Worm (Caenorhabditis elegans) whole organism, L1 larva: ENCODE measurements around the gene F46G11.4.

Experiments
- C04F5.9 ChIP-seq: sonication (generic microtip); optimal IDR thresholded peaks from 2 replicates; lab custom pipeline; 2016; ENCODE audit warnings: missing genetic modification characterization, missing compliant biosample characterization
- C34B4.2 ChIP-seq: sonication (generic microtip); optimal IDR thresholded peaks from 2 replicates; lab custom pipeline; 2017; ENCODE audit warnings: mild to moderate bottlenecking, missing genetic modification characterization, missing compliant biosample characterization
- alr-1 ChIP-seq: fragments of 200-800 bp; sonication (Bioruptor generic); optimal IDR thresholded peaks from 2 replicates; lab custom pipeline; 2018; ENCODE audit warnings: borderline replicate concordance, mild to moderate bottlenecking, missing genetic modification characterization, missing compliant biosample characterization
- aly-2 ChIP-seq: fragments of 150-350 bp; optimal IDR thresholded peaks from 2 replicates; lab custom pipeline; 2014; ENCODE audit warnings: missing biosample characterization, missing genetic modification characterization
- ama-1 ChIP-seq: fragments of 150-350 bp; optimal IDR thresholded peaks from 2 replicates; lab custom pipeline; 2014
- blmp-1 ChIP-seq: fragments of 150-350 bp; optimal IDR thresholded peaks from 2 replicates; lab custom pipeline; 2014; ENCODE audit warnings: missing biosample characterization, missing genetic modification characterization
- ceh-63 ChIP-seq: fragments of 200-800 bp; sonication (Bioruptor generic); optimal IDR thresholded peaks from 2 replicates; lab custom pipeline; 2018; ENCODE audit warnings: mild to moderate bottlenecking, missing genetic modification characterization, missing compliant biosample characterization
- ceh-8 ChIP-seq: fragments of 200-800 bp; sonication (Bioruptor generic); optimal IDR thresholded peaks from 2 replicates; lab custom pipeline; 2018; ENCODE audit warnings: mild to moderate bottlenecking, missing genetic modification characterization, moderate library complexity, missing compliant biosample characterization
- ceh-82 ChIP-seq, 3 experiments: fragments of 150-350 bp in 1 of 3; sonication (generic microtip) in 2 of 3; optimal IDR thresholded peaks; 2 replicates each; lab custom pipeline; 2014 to 2017; ENCODE audit warnings: missing biosample characterization in 3 of 3, missing genetic modification characterization in 3 of 3
- ceh-90 ChIP-seq: sonication (generic microtip); optimal IDR thresholded peaks from 2 replicates; lab custom pipeline; 2016; ENCODE audit warnings: missing genetic modification characterization, missing compliant biosample characterization
- ces-1 ChIP-seq: fragments of 150-350 bp; optimal IDR thresholded peaks from 2 replicates; lab custom pipeline; 2014; ENCODE audit warnings: missing biosample characterization, missing genetic modification reagents, missing genetic modification characterization
- dsc-1 ChIP-seq: sonication (generic microtip); optimal IDR thresholded peaks from 2 replicates; lab custom pipeline; 2016; ENCODE audit warnings: mild to moderate bottlenecking, missing genetic modification characterization, missing compliant biosample characterization
- efl-1 ChIP-seq, 4 experiments: fragments of 150-350 bp; optimal IDR thresholded peaks in 3 of 4; peaks in 1 of 4; 1 replicate in 1 of 4; 2 replicates in 3 of 4; lab custom pipeline; 2014; ENCODE audit warnings: missing biosample characterization in 2 of 4, missing genetic modification characterization in 2 of 4, missing genetic modification reagents in 2 of 4
- elt-2 ChIP-seq: sonication (generic microtip); optimal IDR thresholded peaks from 2 replicates; lab custom pipeline; 2016; ENCODE audit warnings: missing genetic modification characterization, mild to moderate bottlenecking, inconsistent platforms, missing compliant biosample characterization, missing genetic modification reagents
- elt-3 ChIP-seq, 6 experiments: fragments of 150-350 bp in 1 of 6; sonication (generic microtip); optimal IDR thresholded peaks; 2 replicates each; lab custom pipeline; 2017 to 2018; ENCODE audit warnings: missing biosample characterization in 6 of 6, missing genetic modification characterization in 6 of 6, inconsistent platforms in 1 of 6
- ets-5 ChIP-seq: fragments of 200-800 bp; sonication (Bioruptor generic); IDR thresholded peaks from 2 replicates; pipeline ENCODE4 v1.3.6; 2022; ENCODE audit warnings: missing genetic modification characterization, missing compliant biosample characterization
- fkh-8 ChIP-seq: sonication (generic microtip); optimal IDR thresholded peaks from 2 replicates; lab custom pipeline; 2016; ENCODE audit warnings: mild to moderate bottlenecking, missing genetic modification characterization, missing compliant biosample characterization
- fos-1 ChIP-seq: fragments of 150-350 bp; optimal IDR thresholded peaks from 2 replicates; lab custom pipeline; 2014; ENCODE audit warnings: missing biosample characterization, missing genetic modification characterization
- grh-1 ChIP-seq: fragments of 200-800 bp; sonication (Bioruptor generic); IDR thresholded peaks from 2 replicates; pipeline ENCODE4 v1.3.6; 2022; ENCODE audit warnings: missing genetic modification reagents, missing genetic modification characterization, missing compliant biosample characterization
- hpl-2 ChIP-seq: fragments of 150-350 bp; optimal IDR thresholded peaks from 2 replicates; lab custom pipeline; 2014; ENCODE audit warnings: missing biosample characterization, missing genetic modification reagents, missing genetic modification characterization
- irx-1 ChIP-seq: sonication (generic microtip); optimal IDR thresholded peaks from 2 replicates; lab custom pipeline; 2016; ENCODE audit warnings: missing genetic modification characterization, missing compliant biosample characterization
- isw-1 ChIP-seq: fragments of 200-800 bp; sonication (Bioruptor generic); IDR thresholded peaks from 2 replicates; pipeline ENCODE4 v1.3.6; 2022; ENCODE audit warnings: missing genetic modification characterization, missing compliant biosample characterization
- jun-1 ChIP-seq: fragments of 150-350 bp; optimal IDR thresholded peaks from 2 replicates; lab custom pipeline; 2014; ENCODE audit warnings: missing biosample characterization, missing genetic modification reagents, missing genetic modification characterization
- lin-13 ChIP-seq: fragments of 150-350 bp; optimal IDR thresholded peaks from 2 replicates; lab custom pipeline; 2014; ENCODE audit warnings: missing biosample characterization, missing genetic modification reagents, missing genetic modification characterization
- lin-14 ChIP-seq: fragments of 200-800 bp; sonication (Bioruptor generic); optimal IDR thresholded peaks from 2 replicates; lab custom pipeline; 2018; ENCODE audit warnings: mild to moderate bottlenecking, missing genetic modification characterization, moderate library complexity, missing compliant biosample characterization
- lin-15B ChIP-seq: fragments of 150-350 bp; sonication (generic microtip); optimal IDR thresholded peaks from 3 replicates; lab custom pipeline; 2014; ENCODE audit warnings: missing biosample characterization, missing genetic modification characterization
- lin-35 ChIP-seq, 2 experiments: fragments of 150-350 bp; optimal IDR thresholded peaks; 2 replicates each; lab custom pipeline; 2014; ENCODE audit warnings: missing biosample characterization in 2 of 2, missing genetic modification characterization in 2 of 2, missing genetic modification reagents in 2 of 2
- lin-39 ChIP-seq: fragments of 150-350 bp; optimal IDR thresholded peaks from 2 replicates; lab custom pipeline; 2014; ENCODE audit warnings: missing biosample characterization, missing genetic modification reagents, missing genetic modification characterization
- lir-3 ChIP-seq: sonication (generic microtip); optimal IDR thresholded peaks from 2 replicates; lab custom pipeline; 2016; ENCODE audit warnings: mild to moderate bottlenecking, missing genetic modification characterization, moderate library complexity, missing compliant biosample characterization; ENCODE audit not compliant: poor library complexity
- mab-9 ChIP-seq: fragments of 200-800 bp; sonication (Bioruptor generic); IDR thresholded peaks from 2 replicates; pipeline ENCODE4 v1.3.6; 2022; ENCODE audit warnings: missing genetic modification reagents, missing genetic modification characterization, missing compliant biosample characterization
- nhr-11 ChIP-seq: fragments of 150-350 bp; optimal IDR thresholded peaks from 2 replicates; lab custom pipeline; 2014; ENCODE audit warnings: missing biosample characterization, missing genetic modification characterization
- nhr-12 ChIP-seq: sonication (generic microtip); optimal IDR thresholded peaks from 2 replicates; lab custom pipeline; 2017; ENCODE audit warnings: missing biosample characterization, missing genetic modification characterization
- nhr-237 ChIP-seq: fragments of 150-350 bp; optimal IDR thresholded peaks from 2 replicates; lab custom pipeline; 2014; ENCODE audit warnings: missing biosample characterization, missing genetic modification characterization
- nhr-47 ChIP-seq: sonication (generic microtip); optimal IDR thresholded peaks from 2 replicates; lab custom pipeline; 2016; ENCODE audit warnings: mild to moderate bottlenecking, missing genetic modification characterization, moderate library complexity, missing compliant biosample characterization
- nhr-77 ChIP-seq: fragments of 150-350 bp; optimal IDR thresholded peaks from 2 replicates; lab custom pipeline; 2014; ENCODE audit warnings: missing biosample characterization, missing genetic modification characterization
- nhr-85 ChIP-seq: sonication (generic microtip); peaks from one replicate; lab custom pipeline; 2016; ENCODE audit warnings: missing genetic modification characterization, inconsistent platforms, missing compliant biosample characterization
- pax-3 ChIP-seq: fragments of 200-800 bp; sonication (Bioruptor generic); optimal IDR thresholded peaks from 2 replicates; lab custom pipeline; 2018; ENCODE audit warnings: mild to moderate bottlenecking, missing genetic modification characterization, moderate library complexity, missing compliant biosample characterization
- rnt-1 ChIP-seq: sonication (generic microtip); optimal IDR thresholded peaks from 2 replicates; lab custom pipeline; 2016; ENCODE audit warnings: mild to moderate bottlenecking, missing genetic modification characterization, moderate library complexity, missing compliant biosample characterization
- snu-23 ChIP-seq: sonication (generic microtip); optimal IDR thresholded peaks from 2 replicates; lab custom pipeline; 2016; ENCODE audit warnings: missing genetic modification characterization, missing compliant biosample characterization
- sptf-1 ChIP-seq: fragments of 150-350 bp; optimal IDR thresholded peaks from 2 replicates; lab custom pipeline; 2014; ENCODE audit warnings: missing biosample characterization, missing genetic modification characterization
- sup-37 ChIP-seq: fragments of 200-800 bp; sonication (Bioruptor generic); optimal IDR thresholded peaks from 2 replicates; lab custom pipeline; 2018; ENCODE audit warnings: mild to moderate bottlenecking, missing genetic modification characterization, missing compliant biosample characterization
- swsn-7 ChIP-seq: sonication (generic microtip); optimal IDR thresholded peaks from 2 replicates; lab custom pipeline; 2016; ENCODE audit warnings: missing genetic modification characterization, missing compliant biosample characterization
- tbx-2 ChIP-seq: sonication (generic microtip); optimal IDR thresholded peaks from 2 replicates; lab custom pipeline; 2016; ENCODE audit warnings: missing genetic modification characterization, missing compliant biosample characterization
- unc-130 ChIP-seq: fragments of 150-350 bp; optimal IDR thresholded peaks from 2 replicates; lab custom pipeline; 2017; ENCODE audit warnings: missing biosample characterization, missing genetic modification characterization, inconsistent platforms
- unc-62 ChIP-seq: fragments of 150-350 bp; optimal IDR thresholded peaks from 2 replicates; lab custom pipeline; 2014; ENCODE audit warnings: missing biosample characterization, missing genetic modification reagents, missing genetic modification characterization
- xbp-1 ChIP-seq: sonication (generic microtip); optimal IDR thresholded peaks from 2 replicates; lab custom pipeline; 2016; ENCODE audit warnings: missing genetic modification characterization, missing compliant biosample characterization
- ztf-11 ChIP-seq, 2 experiments: sonication (generic microtip); optimal IDR thresholded peaks; 2 replicates each; lab custom pipeline; 2016 to 2017; ENCODE audit warnings: missing genetic modification characterization in 2 of 2, missing biosample characterization in 1 of 2, missing compliant biosample characterization in 1 of 2
- ztf-4 ChIP-seq: fragments of 150-350 bp; optimal IDR thresholded peaks from 2 replicates; lab custom pipeline; 2014; ENCODE audit warnings: missing biosample characterization, missing genetic modification characterization

Gene F46G11.4

ce11 chrX:5826976-5827375, 28.4 kb upstream of the F46G11.4 start:
- TF ChIP-seq ces-1 (GFP tag; lab: Kevin White, UChicago) (no peak), C34B4.2 (no peak), elt-2 (tag; lab: Kevin White, UChicago) (no peak), fos-1 (tag; lab: Kevin White, UChicago) (no peak), grh-1 (no peak), ceh-8 (GFP tag; lab: Kevin White, UChicago) (no peak), nhr-47 (tag; lab: Kevin White, UChicago) (no peak), fkh-8 (tag; lab: Kevin White, UChicago) (no peak), mab-9 (GFP tag; lab: Robert Waterston, UW) (no peak), ceh-82 (tag; optimal IDR thresholded peaks at IDR 0.05; lab: Kevin White, UChicago) (no peak), pax-3 (tag; lab: Kevin White, UChicago) (no peak), nhr-11 (no peak), sptf-1 (tag; lab: Kevin White, UChicago) (no peak), lir-3 (tag; lab: Kevin White, UChicago) (no peak), rnt-1 (tag; lab: Kevin White, UChicago) (no peak), unc-130 (no peak), C04F5.9 (no peak), lin-35 (GFP tag; optimal IDR thresholded peaks at IDR 0.05; lab: Kevin White, UChicago) (no peak), sup-37 (no peak), nhr-77 (tag; lab: Kevin White, UChicago) (no peak)

ce11 chrX:5821842-5822241, 23.3 kb upstream of the F46G11.4 start, which contains the start of gene hbl-1:
TSS of gene hbl-1 (plus strand) at chrX:5822142.
- no peak for TF ChIP-seq ceh-8 (GFP tag; lab: Kevin White, UChicago)
- no peak for TF ChIP-seq ztf-11 (tag; optimal IDR thresholded peaks at IDR 0.05; lab: Kevin White, UChicago)
- TF ChIP-seq ceh-90, result no peak
- TF ChIP-seq snu-23 (GFP tag; lab: Kevin White, UChicago), result no peak
- TF ChIP-seq lin-13 (GFP tag; lab: Kevin White, UChicago), result no peak
- no peak for TF ChIP-seq ceh-63 (GFP tag; lab: Kevin White, UChicago)
- TF ChIP-seq C34B4.2, result no peak
- no peak for TF ChIP-seq blmp-1
- no peak for TF ChIP-seq nhr-77 (tag; lab: Kevin White, UChicago)
- no peak for TF ChIP-seq unc-130
- TF ChIP-seq tbx-2 (tag; lab: Kevin White, UChicago), result no peak
- TF ChIP-seq dsc-1 (tag; lab: Kevin White, UChicago), result no peak

ce11 chrX:5820880-5821279, 22.3 kb upstream of the F46G11.4 start:
- TF ChIP-seq pax-3 (tag; lab: Kevin White, UChicago) (no peak), fkh-8 (tag; lab: Kevin White, UChicago) (no peak), hpl-2 (no peak), aly-2 (no peak), ceh-63 (GFP tag; lab: Kevin White, UChicago) (no peak), C34B4.2 (no peak), nhr-77 (tag; lab: Kevin White, UChicago) (peak; percentile 22), swsn-7 (no peak), ets-5 (GFP tag; lab: Robert Waterston, UW) (no peak), ztf-4 (no peak), unc-130 (peak; percentile 26), blmp-1 (peak; percentile 37), lin-39 (tag; lab: Kevin White, UChicago) (no peak), lin-14 (GFP tag; lab: Kevin White, UChicago) (peak; percentile 88), mab-9 (GFP tag; lab: Robert Waterston, UW) (no peak), nhr-237 (no peak), lin-15B (tag; lab: Kevin White, UChicago) (no peak), ama-1 (lab: Kevin White, UChicago) (no peak), jun-1 (no peak), nhr-12 (tag; lab: Kevin White, UChicago) (no peak), lin-13 (GFP tag; lab: Kevin White, UChicago) (no peak), alr-1 (tag; lab: Kevin White, UChicago) (no peak), elt-2 (tag; lab: Kevin White, UChicago) (no peak), isw-1 (GFP tag; lab: Robert Waterston, UW) (no peak), xbp-1 (peak; percentile 9), unc-62 (GFP tag; lab: Kevin White, UChicago) (no peak), nhr-85 (tag; lab: Kevin White, UChicago) (peak; percentile 89), ceh-82 (tag; optimal IDR thresholded peaks at IDR 0.05; lab: Kevin White, UChicago) (peak in 1 of 3 experiments; percentile 19), elt-3 (tag; optimal IDR thresholded peaks at IDR 0.05; lab: Kevin White, UChicago) (peak in 3 of 6 experiments; percentile 5 to 30 (median 12)), efl-1 (optimal IDR thresholded peaks at IDR 0.05; lab: Kevin White, UChicago) (no peak), efl-1 (GFP tag; optimal IDR thresholded peaks at IDR 0.05 in 1 of 2; lab: Kevin White, UChicago) (no peak), sup-37 (no peak), irx-1 (tag; lab: Kevin White, UChicago) (peak; percentile 15)
